Fruit fly (Drosophila melanogaster): Measurements from ENCODE around the gene Ube4A.

Gene Ube4A

dm6 chr2L:6683992-6684882 is 25.9 kb downstream of the Ube4A start, which contains the start of gene Nhe3 (continued):
- no peak for TF ChIP-seq usp (GFP tag; optimal IDR thresholded peaks at IDR 0.05)
- peak; percentile 53 for TF ChIP-seq CG9705 (GFP tag; optimal IDR thresholded peaks at IDR 0.05)
- peak; percentile 82 for TF ChIP-seq ey (GFP tag; optimal IDR thresholded peaks at IDR 0.05)
- TF ChIP-seq Jra (GFP tag; optimal IDR thresholded peaks at IDR 0.05) = peak; percentile 68
- no peak for TF ChIP-seq GATAd (GFP tag; optimal IDR thresholded peaks at IDR 0.05)
- peak; percentile 37 for TF ChIP-seq dsf (GFP tag; optimal IDR thresholded peaks at IDR 0.05; ENCODE audit: borderline replicate concordance)
- TF ChIP-seq Rel (GFP tag; optimal IDR thresholded peaks at IDR 0.05) = no peak
- TF ChIP-seq Rel (tag; optimal IDR thresholded peaks at IDR 0.05) = peak; percentile 46
- TF ChIP-seq pan (optimal IDR thresholded peaks at IDR 0.05) = no peak
- TF ChIP-seq Hr78 (GFP tag; optimal IDR thresholded peaks at IDR 0.05) = no peak

dm6 chr2L:6686612-6687011 is 28.3 kb downstream of the Ube4A start, which contains the start of gene CG11327:
CG11327 (minus strand) TSS chr2L:6686712.
- TF ChIP-seq Mio (GFP tag; optimal IDR thresholded peaks at IDR 0.05) (no peak), Hnf4 (GFP tag; optimal IDR thresholded peaks at IDR 0.05) (no peak), psq (GFP tag; optimal IDR thresholded peaks at IDR 0.05) (no peak)

dm6 chr2L:6692048-6692447 is 33.7 kb downstream of the Ube4A start:
- TF ChIP-seq h (GFP tag; optimal IDR thresholded peaks at IDR 0.05) = peak; percentile 2
- no peak for TF ChIP-seq Jra (GFP tag; optimal IDR thresholded peaks at IDR 0.05)

dm6 chr2L:6693794-6694254 is 35.5 kb downstream of the Ube4A start:
- TF ChIP-seq Jra (GFP tag; optimal IDR thresholded peaks at IDR 0.05) (no peak), HLH106 (tag; optimal IDR thresholded peaks at IDR 0.05) (peak; percentile 52), Sp1 (GFP tag; optimal IDR thresholded peaks at IDR 0.05) (peak; percentile 65), woc (GFP tag; optimal IDR thresholded peaks at IDR 0.05) (peak; percentile 35), usp (GFP tag; optimal IDR thresholded peaks at IDR 0.05) (no peak), OdsH (GFP tag; optimal IDR thresholded peaks at IDR 0.05) (peak; percentile 45), GATAd (GFP tag; optimal IDR thresholded peaks at IDR 0.05) (no peak), CG32264 (GFP tag; optimal IDR thresholded peaks at IDR 0.05) (no peak), fru (GFP tag; optimal IDR thresholded peaks at IDR 0.05) (peak; percentile 49), Hr83 (GFP tag; optimal IDR thresholded peaks at IDR 0.05; ENCODE audit: poor library complexity, severe bottlenecking) (no peak), psq (GFP tag; optimal IDR thresholded peaks at IDR 0.05) (peak; percentile 40), ey (GFP tag; optimal IDR thresholded peaks at IDR 0.05) (peak; percentile 23), foxo (GFP tag; optimal IDR thresholded peaks at IDR 0.05) (peak in 1 of 2 experiments; percentile 56), Mio (GFP tag; optimal IDR thresholded peaks at IDR 0.05) (no peak), br (GFP tag; optimal IDR thresholded peaks at IDR 0.05) (peak; percentile 37), dl (GFP tag; optimal IDR thresholded peaks at IDR 0.05; ENCODE audit: insufficient read depth in 1 of 2, partially characterized antibody in 2 of 2) (no peak), rgr (GFP tag; optimal IDR thresholded peaks at IDR 0.05) (peak; percentile 24), tai (GFP tag; optimal IDR thresholded peaks at IDR 0.05) (no peak), CG9705 (GFP tag; optimal IDR thresholded peaks at IDR 0.05) (peak; percentile 18), sv (GFP tag; optimal IDR thresholded peaks at IDR 0.05) (no peak), Dif (GFP tag; optimal IDR thresholded peaks at IDR 0.05; ENCODE audit: partially characterized antibody) (no peak), dmrt93B (GFP tag; optimal IDR thresholded peaks at IDR 0.05) (no peak), h (GFP tag; optimal IDR thresholded peaks at IDR 0.05) (peak; percentile 65), jim (GFP tag; optimal IDR thresholded peaks at IDR 0.05) (no peak)

dm6 chr2L:6696229-6696628 is 37.9 kb downstream of the Ube4A start:
- TF ChIP-seq Hr78 (GFP tag; optimal IDR thresholded peaks at IDR 0.05) (no peak), ey (GFP tag; optimal IDR thresholded peaks at IDR 0.05) (no peak)

Measured in whole organism, wandering third instar larva.